Worm (Caenorhabditis elegans) whole organism, young adult: ENCODE measurements around the gene F38A5.6.

Experiments used
- B0035.1 ChIP-seq: sonication (generic microtip); optimal IDR thresholded peaks from 2 replicates; lab custom pipeline; 2016; ENCODE audit warnings: missing genetic modification characterization, mild to moderate bottlenecking, missing compliant biosample characterization, missing genotype, missing genetic modification reagents
- F10E7.11 ChIP-seq: sonication (generic microtip); optimal IDR thresholded peaks from 2 replicates; lab custom pipeline; 2017; ENCODE audit warnings: mild to moderate bottlenecking, missing genetic modification characterization, moderate library complexity, missing compliant biosample characterization
- F39B2.1 ChIP-seq: fragments of 200-800 bp; sonication (Bioruptor generic); IDR thresholded peaks from 2 replicates; pipeline ENCODE4 v1.3.6; 2022; ENCODE audit warnings: missing genetic modification reagents, missing genetic modification characterization, missing compliant biosample characterization
- F52B5.7 ChIP-seq: sonication (generic microtip); optimal IDR thresholded peaks from 2 replicates; lab custom pipeline; 2016; ENCODE audit warnings: mild to moderate bottlenecking, missing genetic modification characterization, missing compliant biosample characterization
- F55B11.4 ChIP-seq: sonication (generic microtip); optimal IDR thresholded peaks from 2 replicates; lab custom pipeline; 2016; ENCODE audit warnings: missing compliant biosample characterization, missing genetic modification characterization, borderline replicate concordance; ENCODE audit not compliant: insufficient read depth
- T26A5.8 ChIP-seq: sonication (generic microtip); optimal IDR thresholded peaks from 2 replicates; lab custom pipeline; 2016; ENCODE audit warnings: missing genetic modification characterization, missing compliant biosample characterization
- Y67H2A.10 ChIP-seq: fragments of 200-800 bp; sonication (Bioruptor generic); conservative IDR thresholded peaks from 2 replicates; pipeline ENCODE4 v1.3.6; 2022; ENCODE audit warnings: missing genetic modification reagents, missing genetic modification characterization, missing compliant biosample characterization
- ZK185.1 ChIP-seq: sonication (generic microtip); optimal IDR thresholded peaks from 2 replicates; lab custom pipeline; 2016; ENCODE audit warnings: mild to moderate bottlenecking, missing genetic modification characterization, missing compliant biosample characterization; ENCODE audit not compliant: poor library complexity, severe bottlenecking
- akir-1 ChIP-seq: fragments of 200-800 bp; sonication (Bioruptor generic); optimal IDR thresholded peaks from 2 replicates; lab custom pipeline; 2018; ENCODE audit warnings: mild to moderate bottlenecking, missing genetic modification characterization, moderate library complexity, missing compliant biosample characterization
- aptf-3 ChIP-seq: fragments of 200-800 bp; sonication (Bioruptor generic); IDR thresholded peaks from 2 replicates; pipeline ENCODE4 v1.3.6; 2022; ENCODE audit warnings: missing genetic modification characterization, missing compliant biosample characterization
- attf-3 ChIP-seq: fragments of 200-800 bp; sonication (Bioruptor generic); conservative IDR thresholded peaks from 2 replicates; pipeline ENCODE4 v1.3.6; 2022; ENCODE audit warnings: missing genetic modification reagents, missing genetic modification characterization, missing compliant biosample characterization
- attf-5 ChIP-seq: fragments of 200-800 bp; sonication (Bioruptor generic); optimal IDR thresholded peaks from 2 replicates; lab custom pipeline; 2018; ENCODE audit warnings: mild to moderate bottlenecking, missing genetic modification characterization, missing compliant biosample characterization
- bed-1 ChIP-seq: fragments of 200-800 bp; sonication (Bioruptor generic); IDR thresholded peaks from 2 replicates; pipeline ENCODE4 v1.3.6; 2022; ENCODE audit warnings: missing genetic modification reagents, missing genetic modification characterization, missing compliant biosample characterization
- cebp-1 ChIP-seq, 2 experiments: fragments of 200-800 bp in 1 of 2; sonication (Bioruptor generic) in 1 of 2; sonication (generic microtip) in 1 of 2; IDR thresholded peaks in 1 of 2; optimal IDR thresholded peaks in 1 of 2; 2 replicates each; pipeline versions ENCODE4 v1.3.6 to Lab custom; 2017 to 2022; ENCODE audit warnings: missing compliant biosample characterization in 2 of 2, missing genetic modification characterization in 2 of 2, mild to moderate bottlenecking in 1 of 2, missing genetic modification reagents in 1 of 2, moderate library complexity in 1 of 2
- ceh-100 ChIP-seq: fragments of 200-800 bp; sonication (Bioruptor generic); IDR thresholded peaks from 2 replicates; pipeline ENCODE4 v1.3.6; 2022; ENCODE audit warnings: missing genetic modification reagents, missing genetic modification characterization, missing compliant biosample characterization
- ceh-79 ChIP-seq: sonication (generic microtip); optimal IDR thresholded peaks from 2 replicates; lab custom pipeline; 2017; ENCODE audit warnings: mild to moderate bottlenecking, missing genetic modification characterization, missing compliant biosample characterization
- dpl-1 ChIP-seq: fragments of 150-350 bp; optimal IDR thresholded peaks from 2 replicates; lab custom pipeline; 2014; ENCODE audit warnings: missing biosample characterization, missing genetic modification reagents, missing genetic modification characterization
- ekl-4 ChIP-seq: fragments of 200-800 bp; sonication (Bioruptor generic); IDR thresholded peaks from 2 replicates; pipeline ENCODE4 v1.3.6; 2022; ENCODE audit warnings: missing genetic modification reagents, missing genetic modification characterization, missing compliant biosample characterization
- hrde-1 ChIP-seq: sonication (generic microtip); optimal IDR thresholded peaks from 2 replicates; lab custom pipeline; 2016; ENCODE audit warnings: missing genetic modification characterization, mild to moderate bottlenecking, missing compliant biosample characterization, moderate library complexity, missing genotype, missing genetic modification reagents, borderline replicate concordance
- lsl-1 ChIP-seq: fragments of 200-800 bp; sonication (Bioruptor generic); optimal IDR thresholded peaks from 2 replicates; lab custom pipeline; 2018; ENCODE audit warnings: mild to moderate bottlenecking, missing genetic modification characterization, moderate library complexity, missing compliant biosample characterization
- mcd-1 ChIP-seq: fragments of 200-800 bp; sonication (Bioruptor generic); IDR thresholded peaks from 2 replicates; pipeline ENCODE4 v1.3.6; 2022; ENCODE audit warnings: missing genetic modification reagents, missing genetic modification characterization, missing compliant biosample characterization
- mel-28 ChIP-seq: sonication (generic microtip); optimal IDR thresholded peaks from 2 replicates; lab custom pipeline; 2016; ENCODE audit warnings: borderline replicate concordance, mild to moderate bottlenecking, missing genetic modification characterization, missing compliant biosample characterization
- nfyb-1 ChIP-seq: fragments of 200-800 bp; sonication (Bioruptor generic); IDR thresholded peaks from 2 replicates; pipeline ENCODE4 v1.3.6; 2022; ENCODE audit warnings: missing genetic modification reagents, missing genetic modification characterization, missing compliant biosample characterization
- nhr-80 ChIP-seq: sonication (generic microtip); optimal IDR thresholded peaks from 2 replicates; lab custom pipeline; 2016; ENCODE audit warnings: missing genetic modification characterization, missing compliant biosample characterization
- pbrm-1 ChIP-seq: fragments of 200-800 bp; sonication (Bioruptor generic); IDR thresholded peaks from 2 replicates; pipeline ENCODE4 v1.3.6; 2022; ENCODE audit warnings: missing genetic modification reagents, missing genetic modification characterization, missing compliant biosample characterization
- rec-8 ChIP-seq, 2 experiments: sonication (generic microtip); optimal IDR thresholded peaks; 2 replicates each; lab custom pipeline; 2016; ENCODE audit warnings: mild to moderate bottlenecking in 2 of 2, missing genetic modification characterization in 2 of 2, missing genetic modification reagents in 2 of 2, missing genotype in 2 of 2, missing biosample characterization in 1 of 2, missing compliant biosample characterization in 1 of 2, moderate library complexity in 1 of 2
- repo-1 ChIP-seq: sonication (generic microtip); optimal IDR thresholded peaks from 2 replicates; lab custom pipeline; 2017; ENCODE audit warnings: mild to moderate bottlenecking, missing genetic modification characterization, missing compliant biosample characterization
- sdz-38 ChIP-seq: sonication (generic microtip); optimal IDR thresholded peaks from 2 replicates; lab custom pipeline; 2016; ENCODE audit warnings: missing genotype, missing genetic modification characterization, missing compliant biosample characterization
- snpc-1.3 ChIP-seq: sonication (generic microtip); optimal IDR thresholded peaks from 2 replicates; lab custom pipeline; 2017; ENCODE audit warnings: missing genetic modification characterization, mild to moderate bottlenecking, missing compliant biosample characterization, antibody characterized with exemption, moderate library complexity, missing genotype, missing genetic modification reagents; ENCODE audit not compliant: insufficient read depth
- snpc-4 ChIP-seq, 5 experiments: fragments of 150-350 bp in 1 of 5; sonication (generic microtip) in 4 of 5; optimal IDR thresholded peaks; 2 replicates each; lab custom pipeline; 2014 to 2018; ENCODE audit warnings: missing genetic modification characterization in 5 of 5, missing biosample characterization in 3 of 5, antibody characterized with exemption in 2 of 5, mild to moderate bottlenecking in 2 of 5, missing compliant biosample characterization in 2 of 5, missing genotype in 2 of 5, moderate library complexity in 2 of 5, missing genetic modification reagents in 1 of 5
- tbx-9 ChIP-seq: sonication (generic microtip); optimal IDR thresholded peaks from 2 replicates; lab custom pipeline; 2016; ENCODE audit warnings: borderline replicate concordance, missing genetic modification characterization, inconsistent platforms, missing compliant biosample characterization
- unc-62 ChIP-seq: fragments of 150-350 bp; optimal IDR thresholded peaks from 2 replicates; lab custom pipeline; 2014; ENCODE audit warnings: missing biosample characterization, missing genetic modification reagents, missing genetic modification characterization
- xnd-1 ChIP-seq: sonication (generic microtip); optimal IDR thresholded peaks from 2 replicates; lab custom pipeline; 2016; ENCODE audit warnings: missing genotype, missing genetic modification reagents, missing genetic modification characterization, missing compliant biosample characterization
- ztf-25 ChIP-seq: fragments of 200-800 bp; sonication (Bioruptor generic); IDR thresholded peaks from 2 replicates; pipeline ENCODE4 v1.3.6; 2022; ENCODE audit warnings: missing genetic modification reagents, missing genetic modification characterization, missing compliant biosample characterization
- ztf-26 ChIP-seq: sonication (generic microtip); optimal IDR thresholded peaks from 2 replicates; lab custom pipeline; 2017; ENCODE audit warnings: missing genetic modification characterization, missing compliant biosample characterization
- ztf-6 ChIP-seq: fragments of 200-800 bp; sonication (Bioruptor generic); IDR thresholded peaks from 2 replicates; pipeline ENCODE4 v1.3.6; 2022; ENCODE audit warnings: missing genetic modification reagents, missing genetic modification characterization, missing compliant biosample characterization

The F38A5.6 gene

ce11 chrIV:6613296-6613695, 16.1 kb upstream of the F38A5.6 start, which contains the start of gene drh-1 (continued):
- TF ChIP-seq akir-1 (GFP tag; lab: Kevin White, UChicago) (no peak), lsl-1 (GFP tag; lab: Kevin White, UChicago) (peak; percentile 32), bed-1 (no peak), ztf-25 (GFP tag; lab: Robert Waterston, UW) (no peak), aptf-3 (GFP tag; lab: Robert Waterston, UW) (no peak), nfyb-1 (GFP tag; lab: Robert Waterston, UW) (no peak), ceh-79 (tag; lab: Kevin White, UChicago) (no peak), attf-3 (GFP tag; lab: Robert Waterston, UW) (no peak), mcd-1 (GFP tag; lab: Robert Waterston, UW) (peak; percentile 51; the same call in 1 of the 2 replicates), ztf-26 (tag; lab: Kevin White, UChicago) (no peak), cebp-1 (GFP tag; IDR thresholded peaks at IDR 0.05; lab: Robert Waterston, UW) (no peak), cebp-1 (tag; optimal IDR thresholded peaks at IDR 0.05; lab: Kevin White, UChicago) (no peak), F39B2.1 (GFP tag; lab: Robert Waterston, UW) (no peak), Y67H2A.10 (GFP tag; lab: Robert Waterston, UW) (no peak), T26A5.8 (tag; lab: Kevin White, UChicago) (no peak), nhr-80 (no peak), snpc-1.3 (tag; lab: Kevin White, UChicago) (no peak), sdz-38 (tag; lab: Kevin White, UChicago) (no peak), hrde-1 (tag; lab: Kevin White, UChicago) (no peak), F10E7.11 (tag; lab: Kevin White, UChicago) (no peak), unc-62 (GFP tag; lab: Kevin White, UChicago) (no peak), pbrm-1 (GFP tag; lab: Robert Waterston, UW) (no peak), snpc-4 (GFP tag; optimal IDR thresholded peaks at IDR 0.05; lab: Kevin White, UChicago) (no peak), snpc-4 (tag; optimal IDR thresholded peaks at IDR 0.05; lab: Kevin White, UChicago) (peak in 3 of 4 experiments; percentile 67 to 82 (median 74)), attf-5 (GFP tag; lab: Kevin White, UChicago) (peak; percentile 27), F52B5.7 (tag; lab: Kevin White, UChicago) (no peak), rec-8 (tag; optimal IDR thresholded peaks at IDR 0.05; lab: Kevin White, UChicago) (no peak), dpl-1 (GFP tag; lab: Kevin White, UChicago) (no peak), ekl-4 (GFP tag; lab: Robert Waterston, UW) (no peak), ZK185.1 (tag; lab: Kevin White, UChicago) (no peak)
- TF ChIP-seq, all 124 proteins: peak for 9

ce11 chrIV:6607059-6607458, 9.9 kb upstream of the F38A5.6 start:
- TF ChIP-seq mel-28 (no peak), ztf-6 (GFP tag; lab: Robert Waterston, UW) (no peak), nhr-80 (peak; percentile 6), xnd-1 (tag; lab: Kevin White, UChicago) (no peak), B0035.1 (tag; lab: Kevin White, UChicago) (no peak), tbx-9 (tag; lab: Kevin White, UChicago) (no peak)
- TF ChIP-seq, all 124 proteins: peak for 1

- TF ChIP-seq unc-62 (GFP tag; lab: Kevin White, UChicago) = no peak
- no peak for TF ChIP-seq repo-1 (tag; lab: Kevin White, UChicago)
- TF ChIP-seq cebp-1 (GFP tag; IDR thresholded peaks at IDR 0.05; lab: Robert Waterston, UW) = no peak
- TF ChIP-seq cebp-1 (tag; optimal IDR thresholded peaks at IDR 0.05; lab: Kevin White, UChicago) = peak; percentile 5
- TF ChIP-seq ceh-100 (GFP tag; lab: Robert Waterston, UW) = no peak
- no peak for TF ChIP-seq F55B11.4 (tag; lab: Kevin White, UChicago)
- TF ChIP-seq, all 124 proteins: peak for 1
These were observed 9.4 kb upstream of the F38A5.6 start for ce11 chrIV:6606587-6606986.
